Worm (Caenorhabditis elegans): ENCODE results near the gene tag-266.

DNA sequence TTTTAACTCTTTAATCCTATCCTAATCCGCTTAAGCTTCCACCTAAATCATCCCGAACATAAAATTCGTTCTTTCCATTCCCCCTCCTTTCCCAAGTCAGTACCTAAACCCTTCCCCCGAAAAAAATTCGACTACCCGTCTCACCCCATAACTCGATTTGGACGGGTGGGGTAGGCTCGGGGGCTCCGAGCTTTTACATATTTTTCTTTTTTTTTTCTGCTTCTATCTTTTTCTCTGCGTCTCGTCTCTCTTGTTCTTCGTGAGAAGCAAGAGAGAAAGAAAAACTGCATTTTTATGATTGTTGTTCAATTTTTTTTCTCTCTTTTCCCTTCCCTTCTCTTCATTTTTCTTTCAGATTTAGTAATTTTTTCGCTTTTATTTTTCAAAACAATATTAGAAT lies 35.4 kb upstream of the tag-266 start:
- TF ChIP-seq R02D3.7 (tag; optimal IDR thresholded peaks at IDR 0.05) (no peak), nhr-76 (tag; optimal IDR thresholded peaks at IDR 0.05) (no peak), tbx-2 (tag; optimal IDR thresholded peaks at IDR 0.05) (no peak), ztf-4 (tag; optimal IDR thresholded peaks at IDR 0.05) (no peak), snpc-4 (tag; optimal IDR thresholded peaks at IDR 0.05) (no peak), eor-1 (tag; optimal IDR thresholded peaks at IDR 0.05) (no peak), mdl-1 (tag; optimal IDR thresholded peaks at IDR 0.05) (no peak), elt-2 (tag; optimal IDR thresholded peaks at IDR 0.05) (no peak), nhr-12 (tag; optimal IDR thresholded peaks at IDR 0.05) (no peak), nhr-237 (tag; optimal IDR thresholded peaks at IDR 0.05) (no peak), pha-4 (tag; optimal IDR thresholded peaks at IDR 0.05) (no peak), ZK546.5 (tag; optimal IDR thresholded peaks at IDR 0.05) (no peak), nhr-25 (tag; optimal IDR thresholded peaks at IDR 0.05) (no peak)
